Fruit fly (Drosophila melanogaster): ENCODE results near the gene CG3386.

The CG3386 gene

dm6 chr3L:722386-722785 lies 40.1 kb upstream of the CG3386 start (continued):
- TF ChIP-seq ftz-f1 (GFP tag; optimal IDR thresholded peaks at IDR 0.05) (no peak), zfh2 (GFP tag; optimal IDR thresholded peaks at IDR 0.05) (peak; percentile 23), CG6175 (GFP tag; IDR thresholded peaks at IDR 0.05) (no peak), Nf-YA (GFP tag; IDR thresholded peaks at IDR 0.05) (peak; percentile 28; the same call in 1 of the 2 replicates), Rx (GFP tag; IDR thresholded peaks at IDR 0.05) (peak; percentile 61), Lhr (GFP tag; optimal IDR thresholded peaks at IDR 0.05) (no peak), CkIIα-i1 (GFP tag; IDR thresholded peaks at IDR 0.05) (no peak), CG11093 (GFP tag; IDR thresholded peaks at IDR 0.05) (peak; percentile 53; the same call in 1 of the 3 replicates), so (GFP tag; IDR thresholded peaks at IDR 0.05) (0 out of 3 replicates have a peak, but pooled peaks have one; percentile 24), lov (optimal IDR thresholded peaks at IDR 0.05) (no peak), lov (GFP tag; IDR thresholded peaks at IDR 0.05) (0 out of 3 replicates have a peak, but pooled peaks have one; percentile 51), CG11504 (tag; optimal IDR thresholded peaks at IDR 0.05) (peak; percentile 39), CG6765 (GFP tag; optimal IDR thresholded peaks at IDR 0.05) (no peak), CG7786 (GFP tag; optimal IDR thresholded peaks at IDR 0.05) (no peak), Hsf (GFP tag; optimal IDR thresholded peaks at IDR 0.05) (no peak), dmrt99B (tag; optimal IDR thresholded peaks at IDR 0.05) (peak; percentile 43), chif (GFP tag; optimal IDR thresholded peaks at IDR 0.05) (no peak), mirr (GFP tag; optimal IDR thresholded peaks at IDR 0.05) (no peak), row (GFP tag; IDR thresholded peaks at IDR 0.05) (peak; percentile 43), CG16779 (GFP tag; IDR thresholded peaks at IDR 0.05) (no peak), corto (GFP tag; optimal IDR thresholded peaks at IDR 0.05) (no peak), CG9437 (GFP tag; optimal IDR thresholded peaks at IDR 0.05) (no peak), Drgx (GFP tag; IDR thresholded peaks at IDR 0.05) (peak; percentile 87), CG1024 (GFP tag; IDR thresholded peaks at IDR 0.05) (no peak), eve (GFP tag; optimal IDR thresholded peaks at IDR 0.05) (no peak), Camta (GFP tag; optimal IDR thresholded peaks at IDR 0.05) (no peak), CG31224 (GFP tag; IDR thresholded peaks at IDR 0.05) (peak; percentile 32; the same call in 1 of the 2 replicates), stc (GFP tag; IDR thresholded peaks at IDR 0.05) (0 out of 2 replicates have a peak, but pooled peaks have one; percentile 29), tna (GFP tag; IDR thresholded peaks at IDR 0.05; ENCODE audit: partially characterized antibody) (no peak), CG14050 (GFP tag; IDR thresholded peaks at IDR 0.05) (peak; percentile 26; the same call in 1 of the 3 replicates), CG18599 (GFP tag; optimal IDR thresholded peaks at IDR 0.05) (peak; percentile 33), CG15011 (GFP tag; optimal IDR thresholded peaks at IDR 0.05) (no peak), shn (GFP tag; optimal IDR thresholded peaks at IDR 0.05) (no peak), Rfx (GFP tag; IDR thresholded peaks at IDR 0.05) (peak; percentile 59), ranshi (GFP tag; IDR thresholded peaks at IDR 0.05) (0 out of 2 replicates have a peak, but pooled peaks have one; percentile 27), CG7928 (GFP tag; optimal IDR thresholded peaks at IDR 0.05) (no peak), H15 (GFP tag; IDR thresholded peaks at IDR 0.05) (peak; percentile 36; the same call in 1 of the 3 replicates), TFAM (GFP tag; optimal IDR thresholded peaks at IDR 0.05) (no peak), Ets97D (GFP tag; optimal IDR thresholded peaks at IDR 0.05) (no peak), CG6272 (GFP tag; IDR thresholded peaks at IDR 0.05) (peak; percentile 48; the same call in 1 of the 2 replicates), en (GFP tag; optimal IDR thresholded peaks at IDR 0.05) (no peak), Aef1 (GFP tag; IDR thresholded peaks at IDR 0.05) (peak; percentile 50), Sox102F (GFP tag; optimal IDR thresholded peaks at IDR 0.05) (peak; percentile 10), pho (GFP tag; optimal IDR thresholded peaks at IDR 0.05) (no peak), unpg (GFP tag; optimal IDR thresholded peaks at IDR 0.05) (peak; percentile 13), Deaf1 (tag; optimal IDR thresholded peaks at IDR 0.05) (no peak), CG2889 (GFP tag; IDR thresholded peaks at IDR 0.05) (no peak), vnd (GFP tag; IDR thresholded peaks at IDR 0.05; ENCODE audit: partially characterized antibody) (no peak), CG17385 (GFP tag; optimal IDR thresholded peaks at IDR 0.05) (peak; percentile 5), H2.0 (GFP tag; IDR thresholded peaks at IDR 0.05) (peak; percentile 37), CG8281 (tag; optimal IDR thresholded peaks at IDR 0.05) (no peak), sens (GFP tag) (peak; percentile 41)
